Worm (Caenorhabditis elegans) whole organism, L4 larva: Measurements from ENCODE around the gene rnf-113.

Source experiments
- D1046.2 ChIP-seq: fragments of 200-800 bp; sonication (Bioruptor generic); IDR thresholded peaks from 2 replicates; pipeline ENCODE4 v1.3.6; 2022; ENCODE audit warnings: missing genetic modification characterization, missing compliant biosample characterization
- F10B5.3 ChIP-seq: sonication (generic microtip); optimal IDR thresholded peaks from 2 replicates; lab custom pipeline; 2016; ENCODE audit warnings: mild to moderate bottlenecking, missing genetic modification characterization, missing compliant biosample characterization
- F26F4.8 ChIP-seq: fragments of 200-800 bp; sonication (Bioruptor generic); conservative IDR thresholded peaks from 2 replicates; pipeline ENCODE4 v1.3.6; 2022; ENCODE audit warnings: missing genetic modification characterization, missing compliant biosample characterization
- F37D6.2 ChIP-seq: sonication (generic microtip); optimal IDR thresholded peaks from 2 replicates; lab custom pipeline; 2016; ENCODE audit warnings: mild to moderate bottlenecking, missing genetic modification characterization, missing compliant biosample characterization
- Y105C5A.15 ChIP-seq: fragments of 200-800 bp; sonication (Bioruptor generic); IDR thresholded peaks from 2 replicates; pipeline ENCODE4 v1.3.6; 2022; ENCODE audit warnings: missing genetic modification characterization, missing compliant biosample characterization
- ZK546.5 ChIP-seq, 2 experiments: sonication (generic microtip); optimal IDR thresholded peaks; 2 replicates each; lab custom pipeline; 2017; ENCODE audit warnings: missing biosample characterization in 2 of 2, missing genetic modification characterization in 2 of 2
- aha-1 ChIP-seq: fragments of 150-350 bp; peaks from one replicate; lab custom pipeline; 2014; ENCODE audit warnings: missing biosample characterization, missing genetic modification characterization
- aly-2 ChIP-seq: sonication (generic microtip); optimal IDR thresholded peaks from 2 replicates; lab custom pipeline; 2018; ENCODE audit warnings: missing biosample characterization, missing genetic modification characterization
- ama-1 ChIP-seq: fragments of 150-350 bp; optimal IDR thresholded peaks from 2 replicates; lab custom pipeline; 2014; ENCODE audit warnings: inconsistent platforms, mixed read lengths
- arid-1 ChIP-seq: fragments of 200-800 bp; sonication (Bioruptor generic); conservative IDR thresholded peaks from 2 replicates; pipeline ENCODE4 v1.3.6; 2022; ENCODE audit warnings: missing genetic modification reagents, missing genetic modification characterization, missing compliant biosample characterization
- ceh-20 ChIP-seq: fragments of 200-800 bp; sonication (Bioruptor generic); IDR thresholded peaks from 2 replicates; pipeline ENCODE4 v1.3.6; 2022; ENCODE audit warnings: missing genetic modification reagents, missing genetic modification characterization, missing compliant biosample characterization
- ceh-28 ChIP-seq: fragments of 150-350 bp; optimal IDR thresholded peaks from 2 replicates; lab custom pipeline; 2014; ENCODE audit warnings: missing biosample characterization, missing genetic modification reagents, missing genetic modification characterization
- ceh-32 ChIP-seq: sonication (generic microtip); optimal IDR thresholded peaks from 2 replicates; lab custom pipeline; 2016; ENCODE audit warnings: mild to moderate bottlenecking, missing genetic modification characterization, missing compliant biosample characterization; ENCODE audit not compliant: poor library complexity
- ceh-62 ChIP-seq: sonication (generic microtip); optimal IDR thresholded peaks from 2 replicates; lab custom pipeline; 2017; ENCODE audit warnings: missing biosample characterization, missing genetic modification characterization
- ces-1 ChIP-seq: fragments of 150-350 bp; sonication (generic microtip); optimal IDR thresholded peaks from 4 replicates; lab custom pipeline; 2014; ENCODE audit warnings: missing biosample characterization, missing genetic modification reagents, missing genetic modification characterization
- cey-2 ChIP-seq: sonication (generic microtip); optimal IDR thresholded peaks from 3 replicates; lab custom pipeline; 2017; ENCODE audit warnings: missing genetic modification characterization, mild to moderate bottlenecking, missing compliant biosample characterization, antibody characterized with exemption, borderline replicate concordance; ENCODE audit not compliant: insufficient read depth
- ctbp-1 ChIP-seq: fragments of 200-800 bp; sonication (Bioruptor generic); IDR thresholded peaks from 2 replicates; pipeline ENCODE4 v1.3.6; 2022; ENCODE audit warnings: missing genetic modification reagents, missing genetic modification characterization, missing compliant biosample characterization
- daf-16 ChIP-seq, 3 experiments: sonication (generic microtip); optimal IDR thresholded peaks; 2 replicates each; lab custom pipeline; 2016 to 2017; ENCODE audit warnings: missing genetic modification characterization in 3 of 3, missing genetic modification reagents in 3 of 3, mild to moderate bottlenecking in 2 of 3, missing compliant biosample characterization in 2 of 3, missing biosample characterization in 1 of 3, moderate library complexity in 1 of 3
- daf-19 ChIP-seq: fragments of 200-800 bp; sonication (Bioruptor generic); conservative IDR thresholded peaks from 2 replicates; pipeline ENCODE4 v1.3.6; 2022; ENCODE audit warnings: missing genetic modification characterization, missing compliant biosample characterization
- daf-8 ChIP-seq: fragments of 200-800 bp; sonication (Bioruptor generic); IDR thresholded peaks from 2 replicates; pipeline ENCODE4 v1.3.6; 2022; ENCODE audit warnings: missing genetic modification characterization, missing compliant biosample characterization
- dmd-8 ChIP-seq: fragments of 200-800 bp; sonication (Bioruptor generic); IDR thresholded peaks from 2 replicates; pipeline ENCODE4 v1.3.6; 2022; ENCODE audit warnings: missing genetic modification characterization, missing compliant biosample characterization
- duxl-1 ChIP-seq: sonication (generic microtip); optimal IDR thresholded peaks from 2 replicates; lab custom pipeline; 2016; ENCODE audit warnings: mild to moderate bottlenecking, missing genetic modification characterization, moderate library complexity, missing compliant biosample characterization; ENCODE audit not compliant: poor library complexity
- dve-1 ChIP-seq: sonication (generic microtip); optimal IDR thresholded peaks from 2 replicates; lab custom pipeline; 2017; ENCODE audit warnings: antibody characterized with exemption, mild to moderate bottlenecking, missing genetic modification characterization, missing compliant biosample characterization; ENCODE audit not compliant: insufficient read depth
- egl-43 ChIP-seq: fragments of 200-800 bp; sonication (Bioruptor generic); IDR thresholded peaks from 2 replicates; pipeline ENCODE4 v1.3.6; 2022; ENCODE audit warnings: missing genetic modification reagents, missing genetic modification characterization, missing compliant biosample characterization
- fos-1 ChIP-seq: fragments of 150-350 bp; optimal IDR thresholded peaks from 2 replicates; lab custom pipeline; 2014; ENCODE audit warnings: missing biosample characterization, missing genetic modification characterization
- hif-1 ChIP-seq, 2 experiments: sonication (generic microtip); optimal IDR thresholded peaks; 2 replicates each; lab custom pipeline; 2016 to 2017; ENCODE audit warnings: missing compliant biosample characterization in 2 of 2, missing genetic modification characterization in 2 of 2, missing genetic modification reagents in 2 of 2, missing genotype in 2 of 2, mild to moderate bottlenecking in 1 of 2
- hmg-1.1 ChIP-seq: fragments of 200-800 bp; sonication (Bioruptor generic); IDR thresholded peaks from 2 replicates; pipeline ENCODE4 v1.3.6; 2022; ENCODE audit warnings: missing genetic modification reagents, missing genetic modification characterization, missing compliant biosample characterization
- jun-1 ChIP-seq: fragments of 150-350 bp; optimal IDR thresholded peaks from 2 replicates; lab custom pipeline; 2014; ENCODE audit warnings: missing biosample characterization, missing genetic modification reagents, missing genetic modification characterization
- lin-13 ChIP-seq: fragments of 150-350 bp; optimal IDR thresholded peaks from 2 replicates; lab custom pipeline; 2014; ENCODE audit warnings: missing biosample characterization, missing genetic modification reagents, missing genetic modification characterization
- lin-15B ChIP-seq: fragments of 150-350 bp; sonication (generic microtip); optimal IDR thresholded peaks from 3 replicates; lab custom pipeline; 2014; ENCODE audit warnings: missing biosample characterization, missing genetic modification characterization
- lin-38 ChIP-seq: fragments of 200-800 bp; sonication (Bioruptor generic); IDR thresholded peaks from 2 replicates; pipeline ENCODE4 v1.3.6; 2022; ENCODE audit warnings: missing genetic modification reagents, missing genetic modification characterization, missing compliant biosample characterization
- lin-39 ChIP-seq: fragments of 150-350 bp; optimal IDR thresholded peaks from 2 replicates; lab custom pipeline; 2014; ENCODE audit warnings: missing biosample characterization, missing genetic modification reagents, missing genetic modification characterization
- lir-3 ChIP-seq: sonication (generic microtip); optimal IDR thresholded peaks from 2 replicates; lab custom pipeline; 2016; ENCODE audit warnings: mild to moderate bottlenecking, missing genetic modification characterization, missing compliant biosample characterization
- mes-2 ChIP-seq: sonication (generic microtip); optimal IDR thresholded peaks from 2 replicates; lab custom pipeline; 2016; ENCODE audit warnings: missing genotype, mild to moderate bottlenecking, missing genetic modification characterization, missing compliant biosample characterization; ENCODE audit not compliant: poor library complexity, severe bottlenecking
- mxl-3 ChIP-seq: fragments of 200-800 bp; sonication (Bioruptor generic); optimal IDR thresholded peaks from 2 replicates; lab custom pipeline; 2018; ENCODE audit warnings: mild to moderate bottlenecking, missing genetic modification characterization, missing compliant biosample characterization
- nhr-102 ChIP-seq: sonication (generic microtip); optimal IDR thresholded peaks from 2 replicates; lab custom pipeline; 2016; ENCODE audit warnings: mild to moderate bottlenecking, missing genetic modification characterization, moderate library complexity, missing compliant biosample characterization
- nhr-11 ChIP-seq: fragments of 150-350 bp; optimal IDR thresholded peaks from 2 replicates; lab custom pipeline; 2014; ENCODE audit warnings: missing biosample characterization, missing genetic modification characterization
- nhr-41 ChIP-seq: fragments of 200-800 bp; sonication (Bioruptor generic); IDR thresholded peaks from 2 replicates; pipeline ENCODE4 v1.3.6; 2022; ENCODE audit warnings: missing genetic modification reagents, missing genetic modification characterization, missing compliant biosample characterization
- nhr-42 ChIP-seq: fragments of 200-800 bp; sonication (Bioruptor generic); IDR thresholded peaks from 2 replicates; pipeline ENCODE4 v1.3.6; 2022; ENCODE audit warnings: missing genetic modification characterization, missing compliant biosample characterization
- nhr-48 ChIP-seq: sonication (generic microtip); optimal IDR thresholded peaks from 2 replicates; lab custom pipeline; 2016; ENCODE audit warnings: mild to moderate bottlenecking, missing genetic modification characterization, missing compliant biosample characterization
- rbr-2 ChIP-seq: sonication (generic microtip); optimal IDR thresholded peaks from 2 replicates; lab custom pipeline; 2016; ENCODE audit warnings: missing genotype, missing genetic modification characterization, missing compliant biosample characterization
- spr-3 ChIP-seq: fragments of 200-800 bp; sonication (Bioruptor generic); optimal IDR thresholded peaks from 2 replicates; lab custom pipeline; 2018; ENCODE audit warnings: mild to moderate bottlenecking, missing genetic modification characterization, missing compliant biosample characterization
- tra-1 ChIP-seq: fragments of 200-800 bp; sonication (Bioruptor generic); IDR thresholded peaks from 2 replicates; pipeline ENCODE4 v1.3.6; 2022; ENCODE audit warnings: missing genetic modification reagents, missing genetic modification characterization, missing compliant biosample characterization
- unc-62 ChIP-seq, 3 experiments: fragments of 150-350 bp in 1 of 3; sonication (generic microtip); optimal IDR thresholded peaks in 2 of 3; peaks in 1 of 3; 1 replicate in 1 of 3; 2 replicates in 2 of 3; lab custom pipeline; 2014 to 2017; ENCODE audit warnings: missing biosample characterization in 3 of 3, missing genetic modification characterization in 3 of 3, missing genetic modification reagents in 3 of 3, missing genotype in 1 of 3
- vab-7 ChIP-seq: fragments of 200-800 bp; sonication (Bioruptor generic); IDR thresholded peaks from 2 replicates; pipeline ENCODE4 v1.3.6; 2022; ENCODE audit warnings: missing genetic modification reagents, missing genetic modification characterization, missing compliant biosample characterization
- zfp-3 ChIP-seq: fragments of 200-800 bp; sonication (Bioruptor generic); conservative IDR thresholded peaks from 2 replicates; pipeline ENCODE4 v1.3.6; 2022; ENCODE audit warnings: missing genetic modification reagents, missing genetic modification characterization, missing compliant biosample characterization
- zip-11 ChIP-seq: fragments of 200-800 bp; sonication (Bioruptor generic); IDR thresholded peaks from 2 replicates; pipeline ENCODE4 v1.3.6; 2022; ENCODE audit warnings: missing genetic modification characterization, missing compliant biosample characterization
- zip-2 ChIP-seq: fragments of 150-350 bp; optimal IDR thresholded peaks from 2 replicates; lab custom pipeline; 2014; ENCODE audit warnings: missing biosample characterization, missing genetic modification characterization

rnf-113 gene

ce11 chrIII:10739902-10740301 lies 17.5 kb downstream of the rnf-113 start (continued):
- no peak for TF ChIP-seq daf-16 (GFP tag; optimal IDR thresholded peaks at IDR 0.05; lab: Kevin White, UChicago)
- TF ChIP-seq daf-16 (tag; optimal IDR thresholded peaks at IDR 0.05; lab: Kevin White, UChicago) = peak; percentile 4
- no peak for TF ChIP-seq nhr-42 (GFP tag; lab: Robert Waterston, UW)
- no peak for TF ChIP-seq egl-43
- TF ChIP-seq ceh-62 (tag; lab: Kevin White, UChicago) = no peak
- TF ChIP-seq vab-7 (GFP tag; lab: Robert Waterston, UW) = no peak
- TF ChIP-seq dve-1 (tag; lab: Kevin White, UChicago) = peak; percentile 60
- no peak for TF ChIP-seq D1046.2 (GFP tag; lab: Robert Waterston, UW)
- no peak for TF ChIP-seq daf-19 (GFP tag; lab: Robert Waterston, UW)
- TF ChIP-seq spr-3 (GFP tag; lab: Kevin White, UChicago) = no peak
- no peak for TF ChIP-seq duxl-1
- 0 out of 2 replicates have a peak, but pooled peaks have one; percentile 41 for TF ChIP-seq hmg-1.1 (GFP tag; lab: Robert Waterston, UW)
- TF ChIP-seq ceh-28 = no peak
- no peak for TF ChIP-seq zip-11 (GFP tag; lab: Robert Waterston, UW)
- TF ChIP-seq ceh-20 (GFP tag; lab: Robert Waterston, UW) = no peak
- peak; percentile 66 for TF ChIP-seq mes-2 (tag; lab: Kevin White, UChicago)
- no peak for TF ChIP-seq jun-1 (tag; lab: Kevin White, UChicago)
- TF ChIP-seq F10B5.3 (tag; lab: Kevin White, UChicago) = no peak
- no peak for TF ChIP-seq ceh-32
- no peak for TF ChIP-seq F37D6.2 (tag; lab: Kevin White, UChicago)
- peak; percentile 62 for TF ChIP-seq ama-1 (lab: Kevin White, UChicago)
- peak; percentile 23 for TF ChIP-seq nhr-102 (tag; lab: Kevin White, UChicago)
- no peak for TF ChIP-seq lin-15B (tag; lab: Kevin White, UChicago)
- TF ChIP-seq fos-1 (tag; lab: Kevin White, UChicago) = no peak
- TF ChIP-seq aha-1 = peak; percentile 97
- TF ChIP-seq hif-1 (tag; optimal IDR thresholded peaks at IDR 0.05; lab: Kevin White, UChicago) = peak in 1 of 2 experiments; percentile 48
- 0 out of 2 replicates have a peak, but pooled peaks have one; percentile 12 for TF ChIP-seq ctbp-1 (GFP tag; lab: Robert Waterston, UW)
- no peak for TF ChIP-seq Y105C5A.15 (GFP tag; lab: Robert Waterston, UW)
- TF ChIP-seq rbr-2 (tag; lab: Kevin White, UChicago) = peak; percentile 61
- TF ChIP-seq aly-2 = no peak
- no peak for TF ChIP-seq ces-1 (GFP tag; lab: Kevin White, UChicago)
- no peak for TF ChIP-seq nhr-41
- TF ChIP-seq zfp-3 (GFP tag; lab: Robert Waterston, UW) = 0 out of 2 replicates have a peak, but pooled peaks have one; percentile 49
- TF ChIP-seq F26F4.8 = no peak
- TF ChIP-seq lin-13 (GFP tag; lab: Kevin White, UChicago) = no peak
- TF ChIP-seq mxl-3 = peak; percentile 12
- TF ChIP-seq lin-38 (GFP tag; lab: Robert Waterston, UW) = peak; percentile 74
- no peak for TF ChIP-seq dmd-8 (GFP tag; lab: Robert Waterston, UW)
- TF ChIP-seq tra-1 (GFP tag; lab: Robert Waterston, UW) = no peak
- TF ChIP-seq zip-2 (tag; lab: Kevin White, UChicago) = no peak
- TF ChIP-seq cey-2 (tag; lab: Kevin White, UChicago) = no peak
- peak; percentile 7 for TF ChIP-seq nhr-48
- no peak for TF ChIP-seq lin-39
- peak in 1 of 2 experiments; percentile 88 for TF ChIP-seq unc-62 (GFP tag; optimal IDR thresholded peaks at IDR 0.05 in 1 of 2; lab: Kevin White, UChicago)
- no peak for TF ChIP-seq unc-62 (tag; optimal IDR thresholded peaks at IDR 0.05; lab: Kevin White, UChicago)
- no peak for TF ChIP-seq ZK546.5 (tag; optimal IDR thresholded peaks at IDR 0.05; lab: Kevin White, UChicago)
- peak; percentile 11 for TF ChIP-seq lir-3
- TF ChIP-seq daf-8 = no peak
- peak; percentile 50 for TF ChIP-seq nhr-11 (tag; lab: Kevin White, UChicago)
- 0 out of 2 replicates have a peak, but pooled peaks have one; percentile 22 for TF ChIP-seq arid-1 (GFP tag; lab: Robert Waterston, UW)
